Fruit fly (Drosophila melanogaster) whole organism: Measurements from ENCODE around the gene CG14120.

Experiments
- CG8478 ChIP-seq: fragments of >200 bp; optimal IDR thresholded peaks from 2 replicates; lab custom pipeline; 2018; ENCODE audit warnings: inconsistent platforms
- EcR ChIP-seq, 2 experiments: fragments of >200 bp; optimal IDR thresholded peaks; 2 replicates each; lab custom pipeline; 2017; ENCODE audit warnings: missing biosample characterization in 2 of 2, missing genetic modification characterization in 2 of 2, missing genetic modification reagents in 2 of 2
- usp ChIP-seq: fragments of >200 bp; optimal IDR thresholded peaks from 2 replicates; lab custom pipeline; 2017; ENCODE audit warnings: missing biosample characterization, missing genetic modification characterization, mixed read lengths

DNA sequence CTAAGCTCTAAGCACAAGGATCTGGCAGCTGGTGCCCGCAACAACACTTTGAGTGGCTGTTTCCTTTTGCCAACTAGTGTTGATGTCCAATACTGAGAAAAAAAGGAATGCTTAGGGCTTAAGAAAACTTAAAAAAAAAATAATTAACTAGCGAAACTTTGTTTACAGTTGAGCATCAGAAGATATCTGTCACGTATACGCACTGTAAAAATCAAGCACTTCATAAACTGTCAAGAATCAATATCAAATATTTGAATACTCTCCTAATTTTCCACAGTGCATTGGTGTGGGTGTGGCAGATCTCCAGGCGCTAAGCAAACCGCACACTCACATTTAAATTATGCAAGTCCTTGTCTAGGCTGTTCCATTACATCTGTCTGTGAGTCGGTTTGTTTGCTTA, 10.6 kb upstream of the CG14120 start:
- TF ChIP-seq CG8478 (lab: Kevin White, UChicago) (no peak), EcR (GFP tag; optimal IDR thresholded peaks at IDR 0.05; lab: Kevin White, UChicago) (no peak), usp (GFP tag; lab: Kevin White, UChicago) (no peak)
